Fruit fly (Drosophila melanogaster): ENCODE results near the gene Klp3A.

Klp3A gene

dm6 chrX:2646022-2646761 is 42.3 kb upstream of the Klp3A start (continued):
- peak; percentile 90 for TF ChIP-seq cato (GFP tag; optimal IDR thresholded peaks at IDR 0.05; ENCODE audit: borderline replicate concordance)
- peak; percentile 29 for TF ChIP-seq Kr (GFP tag; optimal IDR thresholded peaks at IDR 0.05)
- TF ChIP-seq ttk (GFP tag; IDR thresholded peaks at IDR 0.05), result peak; percentile 92
- no peak for TF ChIP-seq yki (optimal IDR thresholded peaks at IDR 0.05)
- TF ChIP-seq CG13624 (GFP tag; optimal IDR thresholded peaks at IDR 0.05), result peak; percentile 98
- peak; percentile 95 for TF ChIP-seq CG14050 (GFP tag; IDR thresholded peaks at IDR 0.05)
- peak; percentile 95 for TF ChIP-seq wor (GFP tag; IDR thresholded peaks at IDR 0.05)
- TF ChIP-seq gt (GFP tag; IDR thresholded peaks at IDR 0.05), result peak; percentile 78
- peak; percentile 96 for TF ChIP-seq Fer3 (tag; optimal IDR thresholded peaks at IDR 0.05)
- peak; percentile 94 for TF ChIP-seq otp (GFP tag; IDR thresholded peaks at IDR 0.05)
- TF ChIP-seq Stat92E (GFP tag; optimal IDR thresholded peaks at IDR 0.05), result peak in 1 of 3 experiments; percentile 93
- TF ChIP-seq CG42726 (GFP tag; IDR thresholded peaks at IDR 0.05; ENCODE audit: partially characterized antibody), result peak; percentile 22; the same call in 1 of the 2 replicates
- TF ChIP-seq Med (GFP tag), result peak; percentile 99
- TF ChIP-seq CG9609 (GFP tag; optimal IDR thresholded peaks at IDR 0.05), result peak; percentile 97
- peak; percentile 96 for TF ChIP-seq CG6689 (GFP tag; IDR thresholded peaks at IDR 0.05)
- TF ChIP-seq slp2 (GFP tag; optimal IDR thresholded peaks at IDR 0.05), result peak; percentile 96
- TF ChIP-seq Nf-YB (GFP tag; optimal IDR thresholded peaks at IDR 0.05), result peak; percentile 87
- TF ChIP-seq crc (GFP tag; optimal IDR thresholded peaks at IDR 0.05), result peak; percentile 94
- TF ChIP-seq Doc3 (GFP tag; IDR thresholded peaks at IDR 0.05; ENCODE audit: partially characterized antibody), result no peak
- TF ChIP-seq HmgZ (tag; optimal IDR thresholded peaks at IDR 0.05), result peak; percentile 99
- peak; percentile 39 for TF ChIP-seq CG13287 (GFP tag; IDR thresholded peaks at IDR 0.05; ENCODE audit: partially characterized antibody)
- peak; percentile 41; the same call in 1 of the 3 replicates for TF ChIP-seq HLH4C (GFP tag; IDR thresholded peaks at IDR 0.05; ENCODE audit: partially characterized antibody)
- TF ChIP-seq CG12236 (GFP tag; optimal IDR thresholded peaks at IDR 0.05), result peak; percentile 94
- TF ChIP-seq jing (GFP tag; optimal IDR thresholded peaks at IDR 0.05), result peak; percentile 97
- TF ChIP-seq CG31388 (GFP tag; optimal IDR thresholded peaks at IDR 0.05), result peak; percentile 75
- peak; percentile 90 for TF ChIP-seq CG7357 (GFP tag; IDR thresholded peaks at IDR 0.05)
- peak; percentile 95 for TF ChIP-seq CG9817 (tag; optimal IDR thresholded peaks at IDR 0.05)
- peak; percentile 75 for TF ChIP-seq sr (GFP tag; IDR thresholded peaks at IDR 0.05)
- TF ChIP-seq CG30403 (GFP tag; optimal IDR thresholded peaks at IDR 0.05), result peak; percentile 98
- TF ChIP-seq Bgb (GFP tag; IDR thresholded peaks at IDR 0.05; ENCODE audit: partially characterized antibody), result peak; percentile 82
- peak; percentile 96 for TF ChIP-seq CG17359 (tag; optimal IDR thresholded peaks at IDR 0.05)
- peak; percentile 97 for TF ChIP-seq schlank (tag; optimal IDR thresholded peaks at IDR 0.05)
- peak; percentile 98 for TF ChIP-seq vvl (GFP tag; IDR thresholded peaks at IDR 0.05)
- TF ChIP-seq CG10267 (tag; optimal IDR thresholded peaks at IDR 0.05), result peak; percentile 89
- peak; percentile 98 for TF ChIP-seq bab2 (GFP tag; optimal IDR thresholded peaks at IDR 0.05)
- TF ChIP-seq CG4404 (GFP tag; IDR thresholded peaks at IDR 0.05), result peak; percentile 92
- peak; percentile 97 for TF ChIP-seq CG32767 (GFP tag; IDR thresholded peaks at IDR 0.05)
- TF ChIP-seq klu (GFP tag; IDR thresholded peaks at IDR 0.05), result peak; percentile 89
- TF ChIP-seq zfh1 (GFP tag; IDR thresholded peaks at IDR 0.05), result peak; percentile 95
- peak; percentile 98 for TF ChIP-seq ci (GFP tag; IDR thresholded peaks at IDR 0.05)
- peak; percentile 98 for TF ChIP-seq CG7556 (GFP tag; optimal IDR thresholded peaks at IDR 0.05)
- TF ChIP-seq CG31441 (GFP tag; IDR thresholded peaks at IDR 0.05), result peak; percentile 97
- peak; percentile 74 for TF ChIP-seq CG15696 (tag; optimal IDR thresholded peaks at IDR 0.05)
- peak; percentile 91 for TF ChIP-seq CG14710 (tag; optimal IDR thresholded peaks at IDR 0.05)
- peak; percentile 95 for TF ChIP-seq CG32772 (GFP tag; IDR thresholded peaks at IDR 0.05)
- peak; percentile 99 for TF ChIP-seq row (GFP tag; IDR thresholded peaks at IDR 0.05)
- TF ChIP-seq CG43689 (GFP tag; IDR thresholded peaks at IDR 0.05), result peak; percentile 89
- TF ChIP-seq Elba2 (GFP tag; optimal IDR thresholded peaks at IDR 0.05), result no peak
- peak; percentile 97 to 98 for TF ChIP-seq bsh (GFP tag; optimal IDR thresholded peaks at IDR 0.05)

All from whole organism, embryonic.